Worm (Caenorhabditis elegans): Measurements from ENCODE around the gene F01G10.4.

The F01G10.4 gene

ce11 chrIV:10251764-10252163 is 19.4 kb upstream of the F01G10.4 start (continued):
- TF ChIP-seq ama-1 (optimal IDR thresholded peaks at IDR 0.05) (no peak), ama-1 (GFP tag; optimal IDR thresholded peaks at IDR 0.05) (no peak), pha-4 (tag; optimal IDR thresholded peaks at IDR 0.05) (no peak), hsf-1 (GFP tag; IDR thresholded peaks at IDR 0.05) (no peak), nfya-1 (tag; optimal IDR thresholded peaks at IDR 0.05; ENCODE audit: borderline replicate concordance, insufficient read depth) (no peak), F49E8.2 (tag; optimal IDR thresholded peaks at IDR 0.05; ENCODE audit: insufficient read depth) (no peak)

ce11 chrIV:10251261-10251660 is 18.9 kb upstream of the F01G10.4 start:
- TF ChIP-seq pbrm-1 (GFP tag; IDR thresholded peaks at IDR 0.05) (no peak), tbx-9 (tag; optimal IDR thresholded peaks at IDR 0.05; ENCODE audit: borderline replicate concordance) (no peak), madf-8 (GFP tag; conservative IDR thresholded peaks at IDR 0.05) (no peak), ztf-28 (GFP tag; IDR thresholded peaks at IDR 0.05) (no peak), Y56A3A.18 (GFP tag; IDR thresholded peaks at IDR 0.05) (no peak), fkh-3 (tag; optimal IDR thresholded peaks at IDR 0.05) (no peak)

ce11 chrIV:10250577-10251075 is 18.3 kb upstream of the F01G10.4 start, which contains the start of gene daf-14:
daf-14 (plus strand) TSS chrIV:10250627.
- no peak for TF ChIP-seq mes-4 (tag; optimal IDR thresholded peaks at IDR 0.05)
- no peak for TF ChIP-seq Y79H2A.3 (GFP tag; conservative IDR thresholded peaks at IDR 0.05)
- TF ChIP-seq C17E4.6 (GFP tag; IDR thresholded peaks at IDR 0.05) = no peak
- TF ChIP-seq let-607 (tag; optimal IDR thresholded peaks at IDR 0.05) = no peak
- no peak for TF ChIP-seq dpl-1 (GFP tag; optimal IDR thresholded peaks at IDR 0.05)
- peak; percentile 43 for TF ChIP-seq ztf-26 (tag; optimal IDR thresholded peaks at IDR 0.05)
- no peak for TF ChIP-seq egl-18 (GFP tag; IDR thresholded peaks at IDR 0.05)
- no peak for TF ChIP-seq sdz-38 (tag; optimal IDR thresholded peaks at IDR 0.05)
- TF ChIP-seq repo-1 (tag; optimal IDR thresholded peaks at IDR 0.05) = no peak
- TF ChIP-seq xnd-1 (tag; optimal IDR thresholded peaks at IDR 0.05) = no peak
- no peak for TF ChIP-seq ztf-18 (tag; optimal IDR thresholded peaks at IDR 0.05)
- no peak for TF ChIP-seq C06A6.2 (GFP tag; conservative IDR thresholded peaks at IDR 0.05)
- TF ChIP-seq B0019.2 (GFP tag; conservative IDR thresholded peaks at IDR 0.05) = no peak
- TF ChIP-seq nhr-80 (tag; optimal IDR thresholded peaks at IDR 0.05) = peak; percentile 20
- no peak for TF ChIP-seq cebp-1 (GFP tag; IDR thresholded peaks at IDR 0.05)
- peak; percentile 22 for TF ChIP-seq cebp-1 (tag; optimal IDR thresholded peaks at IDR 0.05)
- TF ChIP-seq ztf-25 (GFP tag; IDR thresholded peaks at IDR 0.05) = no peak
- TF ChIP-seq ztf-3 (GFP tag; optimal IDR thresholded peaks at IDR 0.05) = no peak
- no peak for TF ChIP-seq zim-3 (tag; optimal IDR thresholded peaks at IDR 0.05)

ce11 chrIV:10245666-10246210 is 13.4 kb upstream of the F01G10.4 start, which contains the start of gene F01G10.10:
F01G10.10 (plus strand) TSS chrIV:10246160.
- TF ChIP-seq tlf-1 (GFP tag; optimal IDR thresholded peaks at IDR 0.05) (peak; percentile 21), B0261.1 (tag; optimal IDR thresholded peaks at IDR 0.05) (no peak), ceh-40 (GFP tag; IDR thresholded peaks at IDR 0.05) (0 out of 2 replicates have a peak, but pooled peaks have one; percentile 23), egl-44 (GFP tag; IDR thresholded peaks at IDR 0.05) (no peak), T26A5.8 (tag; optimal IDR thresholded peaks at IDR 0.05) (no peak), Y95B8A.8 (GFP tag; IDR thresholded peaks at IDR 0.05) (no peak), bed-2 (GFP tag; IDR thresholded peaks at IDR 0.05) (no peak), ama-1 (optimal IDR thresholded peaks at IDR 0.05) (peak; percentile 19), ama-1 (GFP tag; optimal IDR thresholded peaks at IDR 0.05) (no peak), dpff-1 (tag; optimal IDR thresholded peaks at IDR 0.05) (no peak), hrde-1 (tag; optimal IDR thresholded peaks at IDR 0.05; ENCODE audit: borderline replicate concordance) (peak; percentile 72), snpc-1.1 (tag; optimal IDR thresholded peaks at IDR 0.05; ENCODE audit: insufficient read depth) (no peak), F57A8.1 (GFP tag; optimal IDR thresholded peaks at IDR 0.05) (no peak), ztf-26 (tag; optimal IDR thresholded peaks at IDR 0.05) (peak; percentile 7), nhr-27 (tag; optimal IDR thresholded peaks at IDR 0.05) (no peak), F49E8.2 (tag; optimal IDR thresholded peaks at IDR 0.05; ENCODE audit: insufficient read depth) (peak; percentile 5), egrh-3 (GFP tag; IDR thresholded peaks at IDR 0.05) (no peak), nfya-1 (tag; optimal IDR thresholded peaks at IDR 0.05; ENCODE audit: borderline replicate concordance, insufficient read depth) (no peak)
